Fruit fly (Drosophila melanogaster) whole organism, embryonic: Measurements from ENCODE around the gene Ythdf.

Experiments
- cad ChIP-seq: fragments of >200 bp; optimal IDR thresholded peaks from 2 replicates; lab custom pipeline; 2017; ENCODE audit warnings: missing biosample characterization, missing genetic modification characterization
- knrl ChIP-seq: fragments of 200-800 bp; sonication (Bioruptor generic); IDR thresholded peaks from 3 replicates; pipeline ENCODE4 v1.3.6; 2022; ENCODE audit warnings: missing biosample characterization, missing genetic modification characterization; ENCODE audit not compliant: partially characterized antibody
- tio ChIP-seq: fragments of 200-800 bp; sonication (Bioruptor generic); optimal IDR thresholded peaks from 2 replicates; lab custom pipeline; 2017; ENCODE audit warnings: missing biosample characterization, missing genetic modification characterization, inconsistent platforms

dm6 chr3R:24996502-24996901 lies 42.5 kb downstream of the Ythdf start:
- no peak for TF ChIP-seq cad (GFP tag; lab: Kevin White, UChicago)
- no peak for TF ChIP-seq knrl
- TF ChIP-seq tio (GFP tag; lab: Kevin White, UChicago) = no peak
